Fruit fly (Drosophila melanogaster): ENCODE data around the gene CG42245.

DNA sequence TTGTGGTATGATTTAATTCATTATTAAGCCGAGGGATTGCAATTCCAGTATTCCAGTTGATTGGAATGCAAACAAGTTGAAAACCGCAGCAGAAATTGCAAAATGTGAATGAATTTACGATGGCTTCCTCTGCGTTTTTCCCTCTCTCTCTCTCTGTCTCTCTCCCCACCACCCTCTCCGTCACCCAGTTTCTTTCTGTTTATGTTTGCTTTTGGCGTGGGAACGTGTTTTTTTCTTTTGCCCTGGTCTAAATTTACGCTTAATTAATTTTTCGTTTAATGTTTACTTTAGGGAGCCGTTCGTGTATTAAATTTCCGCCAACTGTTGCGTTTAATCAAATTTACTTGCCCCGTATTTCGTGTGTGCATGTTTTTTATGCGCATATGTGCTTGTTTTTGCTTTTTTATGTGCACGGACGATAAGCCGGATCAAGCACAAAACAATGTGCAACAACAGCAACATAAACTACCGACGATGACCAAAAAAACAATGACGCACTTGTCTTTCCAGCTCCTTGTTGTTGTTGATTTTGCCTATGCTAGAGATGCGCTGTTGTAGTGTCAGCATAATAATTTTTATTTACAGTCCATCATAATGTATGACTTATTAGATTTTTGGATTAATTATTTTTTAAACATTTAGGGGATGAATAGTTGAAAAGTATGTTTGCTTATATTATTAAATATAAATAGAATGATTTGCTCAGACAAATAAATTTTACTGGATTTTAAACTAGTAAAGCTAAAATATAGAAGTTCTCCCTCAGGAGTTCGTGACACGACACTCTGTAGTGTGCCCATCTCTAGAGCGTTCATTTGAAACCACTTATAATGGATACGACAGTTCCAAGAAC lies 41.4 kb upstream of the CG42245 start:
- TF ChIP-seq h (optimal IDR thresholded peaks at IDR 0.05) (no peak), psq (optimal IDR thresholded peaks at IDR 0.05) (no peak), Sin3A (optimal IDR thresholded peaks at IDR 0.05) (no peak)

Measured in Kc167 (cell line).